Fruit fly (Drosophila melanogaster) Kc167 (cell line): Measurements from ENCODE around the gene CG3529.

ENCODE experiments used
- Myc ChIP-seq: fragments of >200 bp; optimal IDR thresholded peaks from 2 replicates; lab custom pipeline; 2017; ENCODE audit warnings: missing external identifiers
- Sin3A ChIP-seq: fragments of >200 bp; optimal IDR thresholded peaks from 2 replicates; lab custom pipeline; 2018; ENCODE audit warnings: missing external identifiers
- h ChIP-seq: fragments of >200 bp; optimal IDR thresholded peaks from 3 replicates; lab custom pipeline; 2018; ENCODE audit warnings: missing external identifiers
- insv ChIP-seq: fragments of >200 bp; optimal IDR thresholded peaks from 3 replicates; lab custom pipeline; 2018; ENCODE audit warnings: missing external identifiers
- psq ChIP-seq: fragments of >200 bp; optimal IDR thresholded peaks from 2 replicates; lab custom pipeline; 2017; ENCODE audit warnings: missing external identifiers
- ttk ChIP-seq: sonication (Bioruptor generic); optimal IDR thresholded peaks from 2 replicates; lab custom pipeline; 2017; ENCODE audit warnings: missing external identifiers

- TF ChIP-seq Myc (lab: Kevin White, UChicago) (no peak), Sin3A (lab: Kevin White, UChicago) (no peak), h (lab: Kevin White, UChicago) (no peak), psq (no peak), insv (no peak), ttk (lab: Kevin White, UChicago) (no peak)
These were observed 20.6 kb downstream of the CG3529 start for dm6 chr3L:9467267-9467666.
